Fruit fly (Drosophila melanogaster): Measurements from ENCODE around the gene lsn.

The lsn gene

DNA sequence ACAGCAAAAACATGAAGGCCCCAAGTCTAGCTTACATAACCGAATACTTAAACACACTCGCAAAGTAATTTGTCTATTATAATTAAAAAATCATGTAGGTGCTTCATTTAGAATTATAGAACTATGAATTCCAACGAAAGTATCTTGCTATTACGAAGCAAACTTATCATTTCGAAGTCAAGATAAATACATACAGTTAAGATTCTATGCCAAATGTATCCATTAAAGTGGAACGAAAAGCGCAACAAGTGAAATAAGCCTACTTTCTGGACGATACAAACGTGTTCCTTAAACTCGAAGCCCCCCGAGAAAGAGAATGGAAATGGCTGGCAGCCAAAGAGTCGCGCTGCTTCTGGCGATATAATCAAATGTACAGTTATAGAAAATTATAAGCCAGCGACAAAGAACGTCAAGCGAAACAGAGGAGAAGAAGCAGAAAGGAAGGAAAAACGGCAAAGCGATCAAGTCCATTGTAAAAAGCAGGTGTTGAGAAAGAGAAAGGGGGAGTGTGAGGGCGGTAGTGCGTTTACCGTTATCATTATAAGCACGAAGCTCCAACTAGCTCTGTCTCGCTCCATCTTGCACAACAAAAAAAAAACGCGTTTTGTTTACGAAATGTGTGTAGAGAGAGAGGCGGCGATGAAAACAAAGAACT lies 12.3 kb upstream of the lsn start (continued):
- TF ChIP-seq ase (GFP tag; IDR thresholded peaks at IDR 0.05) (no peak), CG17829 (tag; optimal IDR thresholded peaks at IDR 0.05) (no peak), org-1 (GFP tag; optimal IDR thresholded peaks at IDR 0.05) (no peak), Dip2 (GFP tag; IDR thresholded peaks at IDR 0.05) (no peak), chif (GFP tag; optimal IDR thresholded peaks at IDR 0.05) (no peak), fd64A (GFP tag; optimal IDR thresholded peaks at IDR 0.05) (no peak), pfk (GFP tag; optimal IDR thresholded peaks at IDR 0.05) (no peak), CG34224 (GFP tag; IDR thresholded peaks at IDR 0.05; ENCODE audit: partially characterized antibody) (no peak), slou (GFP tag; optimal IDR thresholded peaks at IDR 0.05) (no peak), psq (GFP tag; optimal IDR thresholded peaks at IDR 0.05) (peak; percentile 79), Hmx (GFP tag; optimal IDR thresholded peaks at IDR 0.05) (no peak), HLH54F (GFP tag; optimal IDR thresholded peaks at IDR 0.05) (peak; percentile 3), Atf6 (GFP tag; IDR thresholded peaks at IDR 0.05) (peak; percentile 59; the same call in 1 of the 2 replicates), CG17359 (tag; optimal IDR thresholded peaks at IDR 0.05) (peak; percentile 10), CG14860 (GFP tag; IDR thresholded peaks at IDR 0.05; ENCODE audit: partially characterized antibody) (no peak), CG43689 (GFP tag; IDR thresholded peaks at IDR 0.05) (no peak), gro (GFP tag; optimal IDR thresholded peaks at IDR 0.05) (no peak), CG15011 (GFP tag; optimal IDR thresholded peaks at IDR 0.05) (peak; percentile 16), Sry-δ (GFP tag; optimal IDR thresholded peaks at IDR 0.05) (no peak), dati (GFP tag; IDR thresholded peaks at IDR 0.05) (no peak), Trl (optimal IDR thresholded peaks at IDR 0.05) (no peak), Trl (GFP tag; optimal IDR thresholded peaks at IDR 0.05) (peak; percentile 30), HHEX (GFP tag; optimal IDR thresholded peaks at IDR 0.05) (no peak), CG4404 (GFP tag; IDR thresholded peaks at IDR 0.05) (no peak), Rx (GFP tag; IDR thresholded peaks at IDR 0.05) (no peak), Ptx1 (GFP tag; IDR thresholded peaks at IDR 0.05) (no peak), CG11093 (GFP tag; IDR thresholded peaks at IDR 0.05) (no peak), CG14050 (GFP tag; IDR thresholded peaks at IDR 0.05) (no peak), CG12155 (GFP tag; optimal IDR thresholded peaks at IDR 0.05) (peak; percentile 10), Xrp1 (GFP tag; IDR thresholded peaks at IDR 0.05) (peak; percentile 26; the same call in 1 of the 2 replicates), NK7.1 (GFP tag; optimal IDR thresholded peaks at IDR 0.05) (no peak), bowl (GFP tag; IDR thresholded peaks at IDR 0.05) (no peak), MBD-R2 (GFP tag; IDR thresholded peaks at IDR 0.05) (no peak), salm (tag; optimal IDR thresholded peaks at IDR 0.05) (no peak), stwl (tag; optimal IDR thresholded peaks at IDR 0.05) (no peak), CG14667 (GFP tag; IDR thresholded peaks at IDR 0.05) (no peak), gem (tag; optimal IDR thresholded peaks at IDR 0.05) (peak; percentile 60), trem (tag; optimal IDR thresholded peaks at IDR 0.05) (no peak)

DNA sequence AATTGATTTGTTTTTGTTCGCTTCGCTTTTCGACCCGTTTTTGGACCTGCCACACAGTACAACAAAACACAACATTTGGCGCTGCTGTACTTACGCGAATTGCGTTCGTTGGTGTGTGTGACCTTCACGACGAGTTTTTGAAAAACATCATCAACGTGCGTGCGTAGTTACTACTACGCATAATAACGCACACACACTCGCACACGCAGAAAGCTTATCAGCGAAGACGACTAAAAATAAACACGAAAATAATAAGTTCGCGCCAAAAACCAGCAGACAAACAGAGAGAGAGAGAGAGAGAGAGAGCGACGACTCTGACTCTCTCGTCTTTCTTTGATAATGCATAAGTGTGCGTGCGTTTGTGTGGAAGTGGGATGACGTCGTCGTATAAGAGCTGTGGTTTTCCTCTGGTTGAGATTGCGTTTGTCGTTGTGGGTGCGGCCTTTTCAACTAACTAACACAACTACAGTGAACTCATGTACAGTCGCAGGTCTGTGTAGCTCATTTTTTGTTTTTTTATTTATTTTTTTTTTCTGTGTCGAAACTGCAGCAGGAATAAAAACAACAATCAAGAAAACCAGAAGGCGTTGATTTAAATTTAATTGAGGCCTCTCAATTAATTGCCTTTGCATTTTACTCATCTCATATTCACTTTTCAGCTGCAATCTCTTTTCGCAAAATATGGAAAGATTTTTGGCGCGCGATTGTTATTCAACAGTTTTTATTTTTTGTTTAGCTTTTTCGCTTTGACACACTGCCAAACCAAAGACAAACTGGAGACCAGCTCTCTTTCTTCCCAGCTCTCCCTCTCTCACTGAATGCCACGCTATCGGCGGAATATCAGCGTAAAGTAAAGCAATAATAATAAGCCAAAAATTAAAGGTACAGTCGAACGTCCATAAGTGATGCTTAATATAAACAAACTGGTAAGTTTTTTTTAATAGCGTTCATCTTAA lies 11.1 kb upstream of the lsn start:
- TF ChIP-seq eve (GFP tag; optimal IDR thresholded peaks at IDR 0.05) (peak in 1 of 2 experiments; percentile 70), Xbp1 (GFP tag; optimal IDR thresholded peaks at IDR 0.05) (no peak), ab (GFP tag; optimal IDR thresholded peaks at IDR 0.05) (no peak), sens-2 (GFP tag; IDR thresholded peaks at IDR 0.05) (0 out of 2 replicates have a peak, but pooled peaks have one; percentile 56), Dp (GFP tag; optimal IDR thresholded peaks at IDR 0.05) (peak; percentile 63), CG12155 (GFP tag; optimal IDR thresholded peaks at IDR 0.05) (no peak), nmo (GFP tag; optimal IDR thresholded peaks at IDR 0.05) (no peak), CG6254 (GFP tag; optimal IDR thresholded peaks at IDR 0.05) (no peak), inv (GFP tag; IDR thresholded peaks at IDR 0.05; ENCODE audit: partially characterized antibody) (no peak), crc (GFP tag; optimal IDR thresholded peaks at IDR 0.05) (no peak), ewg (GFP tag; optimal IDR thresholded peaks at IDR 0.05) (peak; percentile 32), Eip74EF (GFP tag; optimal IDR thresholded peaks at IDR 0.05) (no peak), fru (optimal IDR thresholded peaks at IDR 0.05) (no peak), nom (GFP tag; optimal IDR thresholded peaks at IDR 0.05) (peak; percentile 89)
